Worm (Caenorhabditis elegans) whole organism, L4 larva: ENCODE results near the gene R09B5.11.
A peak's percentile ranks its signal among the peaks of the same experiment; 100 is the strongest.

Experiments
- F10B5.3 ChIP-seq: sonication (generic microtip); optimal IDR thresholded peaks from 2 replicates; lab custom pipeline; 2016; ENCODE audit warnings: mild to moderate bottlenecking, missing genetic modification characterization, missing compliant biosample characterization
- ZK337.2 ChIP-seq: fragments of 200-800 bp; sonication (Bioruptor generic); IDR thresholded peaks from 2 replicates; pipeline ENCODE4 v1.3.6; 2022; ENCODE audit warnings: missing genetic modification reagents, missing genetic modification characterization, missing compliant biosample characterization
- ceh-32 ChIP-seq: sonication (generic microtip); optimal IDR thresholded peaks from 2 replicates; lab custom pipeline; 2016; ENCODE audit warnings: mild to moderate bottlenecking, missing genetic modification characterization, missing compliant biosample characterization; ENCODE audit not compliant: poor library complexity
- dmd-8 ChIP-seq: fragments of 200-800 bp; sonication (Bioruptor generic); IDR thresholded peaks from 2 replicates; pipeline ENCODE4 v1.3.6; 2022; ENCODE audit warnings: missing genetic modification characterization, missing compliant biosample characterization
- dmd-9 ChIP-seq: fragments of 200-800 bp; sonication (Bioruptor generic); IDR thresholded peaks from 2 replicates; pipeline ENCODE4 v1.3.6; 2022; ENCODE audit warnings: missing genetic modification reagents, missing genetic modification characterization, missing compliant biosample characterization
- gei-8 ChIP-seq: fragments of 200-800 bp; sonication (Bioruptor generic); optimal IDR thresholded peaks from 2 replicates; lab custom pipeline; 2018; ENCODE audit warnings: mild to moderate bottlenecking, missing genetic modification characterization, missing compliant biosample characterization
- hlh-11 ChIP-seq: fragments of 200-800 bp; sonication (Bioruptor generic); optimal IDR thresholded peaks from 2 replicates; lab custom pipeline; 2018; ENCODE audit warnings: mild to moderate bottlenecking, missing genetic modification characterization, missing compliant biosample characterization
- lin-39 ChIP-seq: fragments of 150-350 bp; optimal IDR thresholded peaks from 2 replicates; lab custom pipeline; 2014; ENCODE audit warnings: missing biosample characterization, missing genetic modification reagents, missing genetic modification characterization
- mep-1 ChIP-seq: fragments of 150-350 bp; sonication (generic microtip); optimal IDR thresholded peaks from 3 replicates; lab custom pipeline; 2014; ENCODE audit warnings: missing biosample characterization, missing genetic modification characterization
- mxl-2 ChIP-seq: fragments of 200-800 bp; sonication (Bioruptor generic); conservative IDR thresholded peaks from 2 replicates; pipeline ENCODE4 v1.3.6; 2022; ENCODE audit warnings: missing genetic modification reagents, missing genetic modification characterization, missing compliant biosample characterization
- nhr-11 ChIP-seq: fragments of 150-350 bp; optimal IDR thresholded peaks from 2 replicates; lab custom pipeline; 2014; ENCODE audit warnings: missing biosample characterization, missing genetic modification characterization
- nhr-28 ChIP-seq: fragments of 150-350 bp; optimal IDR thresholded peaks from 2 replicates; lab custom pipeline; 2014; ENCODE audit warnings: missing biosample characterization, missing genetic modification characterization
- nhr-42 ChIP-seq: fragments of 200-800 bp; sonication (Bioruptor generic); IDR thresholded peaks from 2 replicates; pipeline ENCODE4 v1.3.6; 2022; ENCODE audit warnings: missing genetic modification characterization, missing compliant biosample characterization
- nhr-6 ChIP-seq: fragments of 150-350 bp; optimal IDR thresholded peaks from 2 replicates; lab custom pipeline; 2014; ENCODE audit warnings: missing biosample characterization, missing genetic modification characterization
- nhr-76 ChIP-seq: fragments of 150-350 bp; optimal IDR thresholded peaks from 2 replicates; lab custom pipeline; 2014; ENCODE audit warnings: missing biosample characterization, missing genetic modification characterization
- vab-7 ChIP-seq: fragments of 200-800 bp; sonication (Bioruptor generic); IDR thresholded peaks from 2 replicates; pipeline ENCODE4 v1.3.6; 2022; ENCODE audit warnings: missing genetic modification reagents, missing genetic modification characterization, missing compliant biosample characterization

Gene R09B5.11

DNA sequence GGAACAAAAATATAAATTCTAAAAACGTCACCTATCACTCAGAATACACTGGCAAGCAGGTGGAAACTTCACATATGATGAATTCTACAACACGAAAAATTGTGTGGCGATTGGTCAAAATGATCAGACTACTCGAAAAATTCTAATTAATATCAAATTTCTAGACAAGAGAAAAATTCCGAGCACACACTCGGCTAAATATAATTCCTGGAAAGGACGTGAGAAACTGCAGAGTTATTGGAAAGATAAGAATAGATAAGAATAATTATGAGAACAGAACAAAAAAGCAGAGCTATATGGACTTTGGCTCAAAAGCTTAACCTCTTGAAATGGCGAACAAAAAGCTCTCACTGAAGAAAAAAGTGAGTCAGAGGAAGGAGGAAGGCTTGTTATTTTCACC is 48.3 kb downstream of the R09B5.11 start:
- TF ChIP-seq nhr-76: no peak
- TF ChIP-seq ceh-32 (tag; lab: Kevin White, UChicago): no peak
- no peak for TF ChIP-seq dmd-8 (GFP tag; lab: Robert Waterston, UW)
- TF ChIP-seq mep-1 (tag; lab: Kevin White, UChicago): no peak
- TF ChIP-seq nhr-42 (GFP tag; lab: Robert Waterston, UW): no peak
- TF ChIP-seq hlh-11 (tag; lab: Kevin White, UChicago): no peak
- no peak for TF ChIP-seq gei-8 (GFP tag; lab: Kevin White, UChicago)
- TF ChIP-seq mxl-2 (GFP tag; lab: Robert Waterston, UW): no peak
- no peak for TF ChIP-seq dmd-9 (GFP tag; lab: Robert Waterston, UW)
- TF ChIP-seq vab-7: no peak
- TF ChIP-seq F10B5.3: no peak
- TF ChIP-seq nhr-6 (tag; lab: Kevin White, UChicago): no peak
- no peak for TF ChIP-seq lin-39
- TF ChIP-seq ZK337.2 (GFP tag; lab: Robert Waterston, UW): no peak
- TF ChIP-seq, all 104 proteins: peak for 0

DNA sequence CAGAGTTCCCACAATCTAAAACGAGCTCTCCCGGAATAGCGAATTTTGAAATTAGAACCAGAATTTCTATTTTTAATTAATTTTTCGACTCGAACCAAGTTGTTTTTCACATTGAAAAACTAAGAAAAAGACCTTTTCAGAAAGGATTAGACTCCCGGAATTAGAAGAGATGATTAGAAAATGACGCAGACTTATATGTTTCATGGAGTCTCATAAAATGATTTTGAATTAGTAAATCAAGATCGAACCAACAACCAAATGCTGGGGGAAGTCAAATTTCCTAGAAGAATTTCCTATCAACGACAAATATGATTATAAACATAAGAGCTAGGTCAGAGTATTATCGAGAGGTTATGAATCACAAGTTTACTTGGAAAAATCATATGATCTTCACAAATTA is 49.6 kb downstream of the R09B5.11 start:
- TF ChIP-seq nhr-28 (tag; lab: Kevin White, UChicago) (no peak), nhr-11 (tag; lab: Kevin White, UChicago) (peak; percentile 16)
- TF ChIP-seq, all 104 proteins: peak for 1
